Worm (Caenorhabditis elegans) whole organism, L4/young adult: ENCODE measurements around the gene gbb-2.
A peak's percentile ranks its signal among the peaks of the same experiment; 100 is the strongest.

Source experiments
- W03F9.2 ChIP-seq: fragments of 150-350 bp; optimal IDR thresholded peaks from 2 replicates; lab custom pipeline; 2014; ENCODE audit warnings: missing biosample characterization, missing genetic modification characterization
- dao-5 ChIP-seq: sonication (generic microtip); optimal IDR thresholded peaks from 2 replicates; lab custom pipeline; 2016; ENCODE audit warnings: missing genotype, missing genetic modification characterization, moderate library complexity, missing compliant biosample characterization
- him-1 ChIP-seq: sonication (generic microtip); optimal IDR thresholded peaks from 2 replicates; lab custom pipeline; 2016; ENCODE audit warnings: missing genotype, missing genetic modification reagents, missing genetic modification characterization, missing compliant biosample characterization

DNA sequence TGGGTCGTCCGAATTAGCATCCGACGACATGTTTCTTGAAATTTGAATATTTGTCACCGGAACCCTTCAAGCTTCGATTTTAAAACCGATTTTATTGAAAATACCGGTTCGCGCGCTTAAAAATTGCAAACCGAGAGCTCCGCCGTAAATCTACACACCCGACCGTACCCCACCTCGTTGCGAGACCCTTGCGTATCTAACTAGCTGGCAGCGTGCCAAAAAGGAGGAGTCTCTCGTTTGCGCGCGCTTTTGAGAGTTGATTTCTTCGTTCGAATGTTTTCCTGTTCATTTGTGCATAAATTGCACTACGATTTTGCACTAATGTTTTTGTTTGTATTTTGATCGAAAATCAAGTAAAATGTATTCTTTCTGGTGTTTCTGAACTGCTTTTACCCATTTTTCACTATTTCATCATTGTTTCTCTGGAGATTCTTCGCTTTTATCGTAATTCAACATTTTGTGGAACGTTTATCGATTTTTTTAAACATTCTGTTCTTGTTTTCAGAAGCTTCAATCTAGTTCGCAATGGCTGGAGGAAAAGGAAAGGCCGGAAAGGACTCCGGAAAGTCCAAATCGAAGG is 60.7 kb downstream of the gbb-2 start, which contains the start of the genes wapl-1 and htz-1:
- TF ChIP-seq him-1 (tag; lab: Kevin White, UChicago) (peak; percentile 43), W03F9.2 (tag; lab: Kevin White, UChicago) (peak; percentile 96), dao-5 (no peak)
